Worm (Caenorhabditis elegans) whole organism, L2 larva: Measurements from ENCODE around the gene nra-1.

Experiments
- aly-2 ChIP-seq: fragments of 150-350 bp; optimal IDR thresholded peaks from 2 replicates; lab custom pipeline; 2014; ENCODE audit warnings: missing biosample characterization, missing genetic modification characterization
- nhr-237 ChIP-seq: fragments of 150-350 bp; optimal IDR thresholded peaks from 2 replicates; lab custom pipeline; 2014; ENCODE audit warnings: missing biosample characterization, missing genetic modification characterization

ce11 chrIV:17258824-17259223 is 25.2 kb downstream of the nra-1 start:
- TF ChIP-seq nhr-237 (tag; lab: Kevin White, UChicago): no peak
- TF ChIP-seq aly-2 (tag; lab: Kevin White, UChicago): no peak
